Worm (Caenorhabditis elegans): ENCODE results near the gene ints-13.

ints-13 gene

ce11 chrIV:274185-274584 is 36.9 kb upstream of the ints-13 start, which contains the start of gene sma-10 (continued):
- TF ChIP-seq nhr-47 (tag; optimal IDR thresholded peaks at IDR 0.05) (no peak), snu-23 (GFP tag; optimal IDR thresholded peaks at IDR 0.05) (peak; percentile 55), ceh-88 (GFP tag; IDR thresholded peaks at IDR 0.05) (no peak), lin-39 (tag; optimal IDR thresholded peaks at IDR 0.05) (no peak), egl-13 (tag; optimal IDR thresholded peaks at IDR 0.05) (no peak), ces-1 (GFP tag; optimal IDR thresholded peaks at IDR 0.05) (no peak), C16A3.4 (tag; optimal IDR thresholded peaks at IDR 0.05) (no peak), tlp-1 (tag; optimal IDR thresholded peaks at IDR 0.05) (no peak), unc-98 (GFP tag; IDR thresholded peaks at IDR 0.05) (no peak), rnt-1 (tag; optimal IDR thresholded peaks at IDR 0.05) (no peak), fkh-4 (tag; optimal IDR thresholded peaks at IDR 0.05; ENCODE audit: borderline replicate concordance) (no peak), pqm-1 (tag; optimal IDR thresholded peaks at IDR 0.05) (peak; percentile 71), nhr-20 (tag; optimal IDR thresholded peaks at IDR 0.05) (peak; percentile 68), ztf-4 (tag; optimal IDR thresholded peaks at IDR 0.05) (no peak), Y116A8C.19 (tag; optimal IDR thresholded peaks at IDR 0.05; ENCODE audit: borderline replicate concordance) (no peak), unc-130 (tag; optimal IDR thresholded peaks at IDR 0.05) (no peak), jun-1 (tag; optimal IDR thresholded peaks at IDR 0.05) (peak; percentile 35), swsn-7 (tag; optimal IDR thresholded peaks at IDR 0.05) (no peak), isw-1 (GFP tag; IDR thresholded peaks at IDR 0.05) (no peak), ets-5 (GFP tag; IDR thresholded peaks at IDR 0.05) (no peak), blmp-1 (tag; optimal IDR thresholded peaks at IDR 0.05) (peak; percentile 63), ceh-8 (GFP tag; optimal IDR thresholded peaks at IDR 0.05) (no peak), efl-3 (GFP tag; optimal IDR thresholded peaks at IDR 0.05) (no peak), alr-1 (tag; optimal IDR thresholded peaks at IDR 0.05; ENCODE audit: borderline replicate concordance) (no peak), dsc-1 (tag; optimal IDR thresholded peaks at IDR 0.05) (no peak), fkh-10 (GFP tag; optimal IDR thresholded peaks at IDR 0.05) (no peak), grh-1 (GFP tag; IDR thresholded peaks at IDR 0.05) (no peak), pax-3 (tag; optimal IDR thresholded peaks at IDR 0.05) (no peak), F16B12.6 (tag; optimal IDR thresholded peaks at IDR 0.05) (no peak), nhr-77 (tag; optimal IDR thresholded peaks at IDR 0.05) (peak; percentile 31), fos-1 (tag; optimal IDR thresholded peaks at IDR 0.05) (no peak), lir-3 (tag; optimal IDR thresholded peaks at IDR 0.05; ENCODE audit: poor library complexity) (no peak), aha-1 (tag; optimal IDR thresholded peaks at IDR 0.05) (no peak), nhr-11 (tag; optimal IDR thresholded peaks at IDR 0.05) (no peak), hpl-2 (GFP tag; optimal IDR thresholded peaks at IDR 0.05) (no peak), mab-9 (GFP tag; IDR thresholded peaks at IDR 0.05) (no peak), elt-3 (tag; optimal IDR thresholded peaks at IDR 0.05) (peak in 4 of 6 experiments; percentile 23 to 91 (median 56)), ztf-11 (tag; optimal IDR thresholded peaks at IDR 0.05) (no peak), ceh-82 (tag; optimal IDR thresholded peaks at IDR 0.05) (no peak), mep-1 (tag; optimal IDR thresholded peaks at IDR 0.05) (peak; percentile 28), egl-27 (tag; optimal IDR thresholded peaks at IDR 0.05) (no peak), nhr-237 (tag; optimal IDR thresholded peaks at IDR 0.05) (no peak), lin-15B (tag; optimal IDR thresholded peaks at IDR 0.05) (no peak), aly-2 (tag; optimal IDR thresholded peaks at IDR 0.05) (no peak), lin-13 (GFP tag; optimal IDR thresholded peaks at IDR 0.05) (no peak), sox-4 (tag; optimal IDR thresholded peaks at IDR 0.05) (no peak), vab-15 (tag; optimal IDR thresholded peaks at IDR 0.05) (no peak), mdl-1 (tag; optimal IDR thresholded peaks at IDR 0.05) (peak in 1 of 2 experiments; percentile 56), hlh-4 (tag; optimal IDR thresholded peaks at IDR 0.05) (no peak), C34B4.2 (tag; optimal IDR thresholded peaks at IDR 0.05) (no peak), snpc-4 (tag; optimal IDR thresholded peaks at IDR 0.05) (no peak), elt-2 (tag; optimal IDR thresholded peaks at IDR 0.05) (peak; percentile 91), mef-2 (tag; optimal IDR thresholded peaks at IDR 0.05) (no peak), zag-1 (tag; optimal IDR thresholded peaks at IDR 0.05) (no peak)
